Fruit fly (Drosophila melanogaster): ENCODE data around the gene CG12680.
A peak's percentile ranks its signal among the peaks of the same experiment; 100 is the strongest.

CG12680 gene

dm6 chrX:5025283-5025682 is 28.0 kb downstream of the CG12680 start:
- peak; percentile 44 for TF ChIP-seq Pif1B (GFP tag; optimal IDR thresholded peaks at IDR 0.05)
- TF ChIP-seq EcR (GFP tag; optimal IDR thresholded peaks at IDR 0.05) = no peak
- no peak for TF ChIP-seq gl (tag; optimal IDR thresholded peaks at IDR 0.05)
- no peak for TF ChIP-seq fd96Ca (GFP tag; IDR thresholded peaks at IDR 0.05)
- no peak for TF ChIP-seq CG32121 (GFP tag; IDR thresholded peaks at IDR 0.05)
- no peak for TF ChIP-seq CG13204 (GFP tag; optimal IDR thresholded peaks at IDR 0.05)
- no peak for TF ChIP-seq Ets98B (GFP tag; IDR thresholded peaks at IDR 0.05)
- TF ChIP-seq CG15710 (tag; optimal IDR thresholded peaks at IDR 0.05) = no peak
- TF ChIP-seq CG14655 (GFP tag; optimal IDR thresholded peaks at IDR 0.05) = peak; percentile 10
- no peak for TF ChIP-seq CG8301 (tag; optimal IDR thresholded peaks at IDR 0.05)
- no peak for TF ChIP-seq rn (GFP tag; IDR thresholded peaks at IDR 0.05)
- peak; percentile 12 for TF ChIP-seq CG17806 (tag; optimal IDR thresholded peaks at IDR 0.05)
- peak; percentile 66 for TF ChIP-seq Snoo (tag; optimal IDR thresholded peaks at IDR 0.05)
- no peak for TF ChIP-seq CG34367 (tag; optimal IDR thresholded peaks at IDR 0.05)
- peak; percentile 4 for TF ChIP-seq Pif1A (GFP tag; optimal IDR thresholded peaks at IDR 0.05)
- TF ChIP-seq CG8159 (tag; optimal IDR thresholded peaks at IDR 0.05) = no peak
- TF ChIP-seq CG9948 (tag; optimal IDR thresholded peaks at IDR 0.05) = peak; percentile 14
- TF ChIP-seq CG4496 (GFP tag; IDR thresholded peaks at IDR 0.05) = no peak

- TF ChIP-seq Snoo (tag; optimal IDR thresholded peaks at IDR 0.05) (peak; percentile 69), CG4496 (GFP tag; IDR thresholded peaks at IDR 0.05) (peak; percentile 54; the same call in 1 of the 3 replicates), CG14655 (GFP tag; optimal IDR thresholded peaks at IDR 0.05) (peak; percentile 45), CG12605 (GFP tag; IDR thresholded peaks at IDR 0.05) (no peak), CG8159 (tag; optimal IDR thresholded peaks at IDR 0.05) (peak; percentile 31), EcR (GFP tag; optimal IDR thresholded peaks at IDR 0.05) (peak; percentile 4), CG17806 (tag; optimal IDR thresholded peaks at IDR 0.05) (peak; percentile 30), Pif1A (GFP tag; optimal IDR thresholded peaks at IDR 0.05) (peak; percentile 50), CG8301 (tag; optimal IDR thresholded peaks at IDR 0.05) (peak; percentile 21), Pif1B (GFP tag; optimal IDR thresholded peaks at IDR 0.05) (peak; percentile 41), CG34367 (tag; optimal IDR thresholded peaks at IDR 0.05) (peak; percentile 14), D1 (tag; optimal IDR thresholded peaks at IDR 0.05) (no peak), fd96Ca (GFP tag; IDR thresholded peaks at IDR 0.05) (no peak), CG9948 (tag; optimal IDR thresholded peaks at IDR 0.05) (peak; percentile 45), CG15710 (tag; optimal IDR thresholded peaks at IDR 0.05) (peak; percentile 15), rn (GFP tag; IDR thresholded peaks at IDR 0.05) (no peak), CG32121 (GFP tag; IDR thresholded peaks at IDR 0.05) (no peak), CG13204 (GFP tag; optimal IDR thresholded peaks at IDR 0.05) (no peak), gl (tag; optimal IDR thresholded peaks at IDR 0.05) (no peak), CG10348 (GFP tag; IDR thresholded peaks at IDR 0.05) (no peak), Ets98B (GFP tag; IDR thresholded peaks at IDR 0.05) (no peak)
Measured at dm6 chrX:5026024-5026623, 28.9 kb downstream of the CG12680 start.

DNA sequence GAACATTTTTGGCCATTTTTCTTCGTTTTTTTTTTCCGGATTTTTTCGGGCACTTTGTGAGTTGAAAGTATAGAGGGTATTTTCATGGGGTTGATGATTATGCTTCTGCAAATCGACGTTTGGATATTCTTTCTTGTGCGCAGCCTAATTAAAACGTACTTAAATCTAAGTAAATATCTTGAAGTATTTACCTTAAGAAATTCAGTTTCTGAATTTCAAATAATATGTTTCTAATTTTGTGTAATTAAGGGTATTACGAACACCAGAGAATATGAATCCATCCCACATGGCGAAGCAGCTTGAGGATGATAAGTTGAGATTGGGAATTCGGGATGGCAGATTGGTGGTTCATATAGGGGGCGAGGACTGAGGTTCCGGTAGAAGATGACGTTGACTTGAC is 29.4 kb downstream of the CG12680 start:
- TF ChIP-seq fd96Ca (GFP tag; IDR thresholded peaks at IDR 0.05) (no peak), CG8159 (tag; optimal IDR thresholded peaks at IDR 0.05) (no peak), CG13204 (GFP tag; optimal IDR thresholded peaks at IDR 0.05) (no peak), CG9948 (tag; optimal IDR thresholded peaks at IDR 0.05) (no peak), D1 (tag; optimal IDR thresholded peaks at IDR 0.05) (no peak), EcR (GFP tag; optimal IDR thresholded peaks at IDR 0.05) (no peak), Pif1A (GFP tag; optimal IDR thresholded peaks at IDR 0.05) (no peak), CG4496 (GFP tag; IDR thresholded peaks at IDR 0.05) (no peak), CG15710 (tag; optimal IDR thresholded peaks at IDR 0.05) (no peak), CG17806 (tag; optimal IDR thresholded peaks at IDR 0.05) (no peak), rn (GFP tag; IDR thresholded peaks at IDR 0.05) (no peak), CG34367 (tag; optimal IDR thresholded peaks at IDR 0.05) (no peak), Pif1B (GFP tag; optimal IDR thresholded peaks at IDR 0.05) (no peak), Ets98B (GFP tag; IDR thresholded peaks at IDR 0.05) (no peak), CG8301 (tag; optimal IDR thresholded peaks at IDR 0.05) (no peak), Snoo (tag; optimal IDR thresholded peaks at IDR 0.05) (no peak), gl (tag; optimal IDR thresholded peaks at IDR 0.05) (no peak)

dm6 chrX:5027322-5027721 is 30.1 kb downstream of the CG12680 start:
- TF ChIP-seq gl (tag; optimal IDR thresholded peaks at IDR 0.05) (no peak), CG15710 (tag; optimal IDR thresholded peaks at IDR 0.05) (no peak), CG17806 (tag; optimal IDR thresholded peaks at IDR 0.05) (no peak), EcR (GFP tag; optimal IDR thresholded peaks at IDR 0.05) (no peak), D1 (tag; optimal IDR thresholded peaks at IDR 0.05) (no peak), Ets98B (GFP tag; IDR thresholded peaks at IDR 0.05) (no peak), fd96Ca (GFP tag; IDR thresholded peaks at IDR 0.05) (no peak), CG13204 (GFP tag; optimal IDR thresholded peaks at IDR 0.05) (no peak), CG12605 (GFP tag; IDR thresholded peaks at IDR 0.05) (no peak), CG8159 (tag; optimal IDR thresholded peaks at IDR 0.05) (no peak), Pif1A (GFP tag; optimal IDR thresholded peaks at IDR 0.05) (no peak), CG9948 (tag; optimal IDR thresholded peaks at IDR 0.05) (no peak), rn (GFP tag; IDR thresholded peaks at IDR 0.05) (no peak), CG8301 (tag; optimal IDR thresholded peaks at IDR 0.05) (no peak), CG10348 (GFP tag; IDR thresholded peaks at IDR 0.05) (no peak), CG34367 (tag; optimal IDR thresholded peaks at IDR 0.05) (no peak)

DNA sequence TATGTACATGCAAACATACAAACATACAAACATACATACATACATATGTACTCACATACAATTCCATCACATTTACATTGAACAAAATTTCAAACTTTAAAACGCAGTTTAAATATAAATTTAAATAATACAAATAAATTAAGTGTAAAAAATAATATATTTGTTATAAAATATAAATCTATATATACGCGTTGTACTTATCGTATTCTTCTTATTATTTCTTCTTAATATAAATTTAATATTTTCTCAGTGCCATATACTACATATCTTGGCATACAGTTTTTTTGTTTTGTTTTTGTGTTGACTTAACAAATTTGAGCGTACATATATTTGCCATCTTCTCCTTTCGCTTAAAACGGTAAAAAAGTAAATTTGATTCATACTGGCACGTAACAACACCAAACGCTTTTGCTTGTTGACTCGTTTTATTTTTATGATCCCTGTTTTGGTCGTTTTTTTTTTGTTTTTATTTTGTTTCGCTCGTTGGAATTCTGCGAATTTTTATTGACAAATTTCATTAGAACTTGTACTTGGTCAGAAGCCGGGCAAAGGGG is 32.9 kb downstream of the CG12680 start:
- no peak for TF ChIP-seq CG14655 (GFP tag; optimal IDR thresholded peaks at IDR 0.05)
- TF ChIP-seq CG12605 (GFP tag; IDR thresholded peaks at IDR 0.05) = no peak
- no peak for TF ChIP-seq CG8301 (tag; optimal IDR thresholded peaks at IDR 0.05)
- no peak for TF ChIP-seq D1 (tag; optimal IDR thresholded peaks at IDR 0.05)
- no peak for TF ChIP-seq CG9948 (tag; optimal IDR thresholded peaks at IDR 0.05)
- no peak for TF ChIP-seq CG15710 (tag; optimal IDR thresholded peaks at IDR 0.05)
- no peak for TF ChIP-seq CG17806 (tag; optimal IDR thresholded peaks at IDR 0.05)
- no peak for TF ChIP-seq gl (tag; optimal IDR thresholded peaks at IDR 0.05)
- TF ChIP-seq CG10348 (GFP tag; IDR thresholded peaks at IDR 0.05) = no peak
- no peak for TF ChIP-seq Snoo (tag; optimal IDR thresholded peaks at IDR 0.05)
- no peak for TF ChIP-seq CG8159 (tag; optimal IDR thresholded peaks at IDR 0.05)
- TF ChIP-seq CG34367 (tag; optimal IDR thresholded peaks at IDR 0.05) = no peak
- no peak for TF ChIP-seq rn (GFP tag; IDR thresholded peaks at IDR 0.05)
- TF ChIP-seq Ets98B (GFP tag; IDR thresholded peaks at IDR 0.05) = no peak
- no peak for TF ChIP-seq Pif1A (GFP tag; optimal IDR thresholded peaks at IDR 0.05)
- TF ChIP-seq CG32121 (GFP tag; IDR thresholded peaks at IDR 0.05) = no peak
- TF ChIP-seq Pif1B (GFP tag; optimal IDR thresholded peaks at IDR 0.05) = no peak
- TF ChIP-seq EcR (GFP tag; optimal IDR thresholded peaks at IDR 0.05) = no peak
- TF ChIP-seq CG13204 (GFP tag; optimal IDR thresholded peaks at IDR 0.05) = no peak
